Worm (Caenorhabditis elegans) whole organism, L2 larva: ENCODE results near the gene ddx-15.

Experiments used
- C34F6.9 ChIP-seq: fragments of 150-350 bp; optimal IDR thresholded peaks from 2 replicates; lab custom pipeline; 2014; ENCODE audit warnings: missing biosample characterization, missing genetic modification characterization
- F13H6.1 ChIP-seq: sonication (generic microtip); optimal IDR thresholded peaks from 2 replicates; lab custom pipeline; 2016; ENCODE audit warnings: missing genetic modification characterization, missing compliant biosample characterization
- ZK546.5 ChIP-seq: sonication (generic microtip); optimal IDR thresholded peaks from 2 replicates; lab custom pipeline; 2017; ENCODE audit warnings: missing biosample characterization, missing genetic modification characterization
- alr-1 ChIP-seq: fragments of 150-350 bp; optimal IDR thresholded peaks from 2 replicates; lab custom pipeline; 2014; ENCODE audit warnings: missing biosample characterization, missing genetic modification characterization
- aly-2 ChIP-seq: fragments of 150-350 bp; optimal IDR thresholded peaks from 2 replicates; lab custom pipeline; 2014; ENCODE audit warnings: missing biosample characterization, missing genetic modification characterization
- ama-1 ChIP-seq: fragments of 150-350 bp; optimal IDR thresholded peaks from 2 replicates; lab custom pipeline; 2018; ENCODE audit warnings: inconsistent platforms
- blmp-1 ChIP-seq: sonication (generic microtip); optimal IDR thresholded peaks from 2 replicates; lab custom pipeline; 2017; ENCODE audit warnings: missing genetic modification characterization, mild to moderate bottlenecking, missing compliant biosample characterization, antibody characterized with exemption, moderate library complexity; ENCODE audit not compliant: insufficient read depth
- crh-2 ChIP-seq: sonication (generic microtip); optimal IDR thresholded peaks from 2 replicates; lab custom pipeline; 2017; ENCODE audit warnings: missing biosample characterization, missing genetic modification characterization
- dmd-4 ChIP-seq: sonication (generic microtip); optimal IDR thresholded peaks from 2 replicates; lab custom pipeline; 2017; ENCODE audit warnings: missing biosample characterization, missing genetic modification characterization
- egl-27 ChIP-seq: sonication (generic microtip); optimal IDR thresholded peaks from 3 replicates; lab custom pipeline; 2017; ENCODE audit warnings: missing biosample characterization, missing genetic modification reagents, missing genetic modification characterization
- elt-3 ChIP-seq: sonication (generic microtip); optimal IDR thresholded peaks from 2 replicates; lab custom pipeline; 2017; ENCODE audit warnings: missing biosample characterization, missing genetic modification characterization
- fos-1 ChIP-seq: fragments of 150-350 bp; optimal IDR thresholded peaks from 2 replicates; lab custom pipeline; 2014; ENCODE audit warnings: missing biosample characterization, missing genetic modification characterization
- gmeb-1 ChIP-seq: fragments of 150-350 bp; optimal IDR thresholded peaks from 2 replicates; lab custom pipeline; 2014; ENCODE audit warnings: missing biosample characterization, missing genetic modification characterization
- lin-11 ChIP-seq: fragments of 150-350 bp; sonication (generic microtip); optimal IDR thresholded peaks from 2 replicates; lab custom pipeline; 2014; ENCODE audit warnings: missing biosample characterization, missing genetic modification characterization, inconsistent platforms, mixed read lengths
- lin-13 ChIP-seq: fragments of 150-350 bp; optimal IDR thresholded peaks from 2 replicates; lab custom pipeline; 2014; ENCODE audit warnings: missing biosample characterization, missing genetic modification reagents, missing genetic modification characterization
- lsy-2 ChIP-seq, 2 experiments: fragments of 150-350 bp in 1 of 2; sonication (generic microtip) in 1 of 2; optimal IDR thresholded peaks; 2 replicates each; lab custom pipeline; 2014 to 2017; ENCODE audit warnings: missing biosample characterization in 2 of 2, missing genetic modification characterization in 2 of 2
- mab-5 ChIP-seq: fragments of 150-350 bp; optimal IDR thresholded peaks from 2 replicates; lab custom pipeline; 2014; ENCODE audit warnings: missing biosample characterization, missing genetic modification characterization
- mbf-1 ChIP-seq: sonication (generic microtip); optimal IDR thresholded peaks from 2 replicates; lab custom pipeline; 2017; ENCODE audit warnings: missing biosample characterization, missing genetic modification characterization
- nhr-10 ChIP-seq: sonication (generic microtip); optimal IDR thresholded peaks from 2 replicates; lab custom pipeline; 2017; ENCODE audit warnings: missing biosample characterization, missing genetic modification characterization
- nhr-11 ChIP-seq: fragments of 150-350 bp; optimal IDR thresholded peaks from 2 replicates; lab custom pipeline; 2014; ENCODE audit warnings: missing biosample characterization, missing genetic modification characterization
- nhr-12 ChIP-seq: fragments of 150-350 bp; optimal IDR thresholded peaks from 2 replicates; lab custom pipeline; 2014; ENCODE audit warnings: missing biosample characterization, missing genetic modification characterization
- nhr-23 ChIP-seq: fragments of 150-350 bp; optimal IDR thresholded peaks from 2 replicates; lab custom pipeline; 2014; ENCODE audit warnings: missing biosample characterization, missing genetic modification reagents, missing genetic modification characterization
- nhr-237 ChIP-seq: fragments of 150-350 bp; optimal IDR thresholded peaks from 2 replicates; lab custom pipeline; 2014; ENCODE audit warnings: missing biosample characterization, missing genetic modification characterization
- nhr-77 ChIP-seq: fragments of 150-350 bp; optimal IDR thresholded peaks from 2 replicates; lab custom pipeline; 2014; ENCODE audit warnings: missing biosample characterization, missing genetic modification characterization
- peb-1 ChIP-seq: fragments of 150-350 bp; optimal IDR thresholded peaks from 2 replicates; lab custom pipeline; 2014; ENCODE audit warnings: missing biosample characterization, missing genetic modification characterization
- sem-4 ChIP-seq: fragments of 150-350 bp; optimal IDR thresholded peaks from 2 replicates; lab custom pipeline; 2014; ENCODE audit warnings: missing biosample characterization, missing genetic modification reagents, missing genetic modification characterization
- skn-1 ChIP-seq: sonication (generic microtip); optimal IDR thresholded peaks from 2 replicates; lab custom pipeline; 2017; ENCODE audit warnings: missing biosample characterization, missing genetic modification characterization
- sma-3 ChIP-seq: sonication (generic microtip); optimal IDR thresholded peaks from 2 replicates; lab custom pipeline; 2016; ENCODE audit warnings: missing genetic modification reagents, missing genetic modification characterization, missing compliant biosample characterization
- sma-9 ChIP-seq, 2 experiments: fragments of 150-350 bp in 1 of 2; sonication (generic microtip) in 1 of 2; optimal IDR thresholded peaks; 2 replicates each; lab custom pipeline; 2014 to 2016; ENCODE audit warnings: missing genetic modification characterization in 2 of 2, mild to moderate bottlenecking in 1 of 2, missing biosample characterization in 1 of 2, missing compliant biosample characterization in 1 of 2, missing genetic modification reagents in 1 of 2, moderate library complexity in 1 of 2
- snpc-4 ChIP-seq: fragments of 150-350 bp; optimal IDR thresholded peaks from 2 replicates; lab custom pipeline; 2014; ENCODE audit warnings: missing biosample characterization, missing genetic modification characterization
- unc-55 ChIP-seq: fragments of 150-350 bp; sonication (generic microtip); optimal IDR thresholded peaks from 3 replicates; lab custom pipeline; 2014; ENCODE audit warnings: missing biosample characterization, missing genetic modification reagents, missing genetic modification characterization
- unc-62 ChIP-seq: fragments of 150-350 bp; optimal IDR thresholded peaks from 2 replicates; lab custom pipeline; 2014; ENCODE audit warnings: missing biosample characterization, missing genetic modification reagents, missing genetic modification characterization
- zag-1 ChIP-seq: fragments of 150-350 bp; optimal IDR thresholded peaks from 2 replicates; lab custom pipeline; 2014; ENCODE audit warnings: missing biosample characterization, missing genetic modification characterization
- ztf-1 ChIP-seq: fragments of 200-800 bp; sonication (Bioruptor generic); conservative IDR thresholded peaks from 2 replicates; pipeline ENCODE4 v1.3.6; 2022; ENCODE audit warnings: missing genetic modification characterization, missing compliant biosample characterization
- ztf-4 ChIP-seq: fragments of 150-350 bp; optimal IDR thresholded peaks from 2 replicates; lab custom pipeline; 2014; ENCODE audit warnings: missing biosample characterization, missing genetic modification characterization

ddx-15 gene

DNA sequence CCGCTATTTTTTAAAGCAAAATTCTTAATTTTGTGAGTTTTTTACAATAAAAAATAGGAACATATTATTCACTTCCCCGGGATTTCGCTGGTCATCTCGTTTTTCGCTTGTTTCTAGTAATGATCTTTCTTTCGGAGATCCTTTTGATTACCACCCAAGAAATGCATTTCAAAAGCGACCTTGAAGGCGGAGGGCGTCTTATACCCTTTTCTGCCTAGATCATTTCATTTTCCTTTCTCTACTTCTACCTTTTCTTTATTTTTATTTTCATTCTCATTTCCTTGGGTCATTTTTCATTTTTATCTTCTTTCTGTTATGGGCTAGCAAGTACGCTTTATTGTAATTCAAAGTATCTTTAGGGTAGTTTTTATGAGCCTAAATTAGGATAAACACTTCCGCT, 28.7 kb upstream of the ddx-15 start:
- TF ChIP-seq peb-1 (tag; lab: Kevin White, UChicago) (no peak), ztf-4 (tag; lab: Kevin White, UChicago) (peak; percentile 4), sma-9 (GFP tag; optimal IDR thresholded peaks at IDR 0.05; lab: Kevin White, UChicago) (no peak), sma-9 (tag; optimal IDR thresholded peaks at IDR 0.05; lab: Kevin White, UChicago) (no peak), dmd-4 (tag; lab: Kevin White, UChicago) (no peak), nhr-237 (tag; lab: Kevin White, UChicago) (no peak)
- TF ChIP-seq, all 48 proteins: peak for 1

- TF ChIP-seq elt-3 (tag; lab: Kevin White, UChicago) = no peak
- no peak for TF ChIP-seq zag-1 (tag; lab: Kevin White, UChicago)
- TF ChIP-seq unc-62 (GFP tag; lab: Kevin White, UChicago) = no peak
- TF ChIP-seq ZK546.5 = no peak
- no peak for TF ChIP-seq blmp-1 (tag; lab: Kevin White, UChicago)
- no peak for TF ChIP-seq dmd-4 (tag; lab: Kevin White, UChicago)
- TF ChIP-seq lin-13 = no peak
- no peak for TF ChIP-seq nhr-23
- TF ChIP-seq F13H6.1 (tag; lab: Kevin White, UChicago) = no peak
- TF ChIP-seq nhr-237 (tag; lab: Kevin White, UChicago) = no peak
- TF ChIP-seq gmeb-1 (tag; lab: Kevin White, UChicago) = no peak
- TF ChIP-seq aly-2 (tag; lab: Kevin White, UChicago) = no peak
- no peak for TF ChIP-seq egl-27
- no peak for TF ChIP-seq skn-1 (tag; lab: Kevin White, UChicago)
Observed at ce11 chrIII:5615675-5616074, 24.2 kb upstream of the ddx-15 start.

ce11 chrIII:5614648-5615047, 23.1 kb upstream of the ddx-15 start, which contains the start of gene basl-1:
TSS of gene basl-1 (plus strand) at chrIII:5614948.
- TF ChIP-seq nhr-23 (no peak), nhr-11 (tag; lab: Kevin White, UChicago) (no peak), nhr-12 (tag; lab: Kevin White, UChicago) (no peak), ztf-1 (GFP tag; lab: Robert Waterston, UW) (no peak), aly-2 (tag; lab: Kevin White, UChicago) (no peak), peb-1 (tag; lab: Kevin White, UChicago) (no peak), nhr-10 (no peak), alr-1 (tag; lab: Kevin White, UChicago) (no peak), mbf-1 (no peak), crh-2 (tag; lab: Kevin White, UChicago) (no peak), snpc-4 (tag; lab: Kevin White, UChicago) (no peak), nhr-77 (no peak), C34F6.9 (tag; lab: Kevin White, UChicago) (no peak), nhr-237 (tag; lab: Kevin White, UChicago) (no peak), unc-62 (GFP tag; lab: Kevin White, UChicago) (no peak), lin-11 (no peak), sem-4 (tag; lab: Kevin White, UChicago) (no peak), zag-1 (tag; lab: Kevin White, UChicago) (no peak), lsy-2 (tag; optimal IDR thresholded peaks at IDR 0.05; lab: Kevin White, UChicago) (no peak)

ce11 chrIII:5611604-5612324, 20.2 kb upstream of the ddx-15 start, which contains the start of gene bas-1:
TSS of gene bas-1 (plus strand) at chrIII:5612274.
- TF ChIP-seq ZK546.5 (no peak), fos-1 (tag; lab: Kevin White, UChicago) (peak; percentile 53)

ce11 chrIII:5610276-5610675, 18.8 kb upstream of the ddx-15 start, which contains the start of gene C05D2.8:
TSS of gene C05D2.8 (minus strand) at chrIII:5610346.
- TF ChIP-seq sma-3 (GFP tag; lab: Kevin White, UChicago) (no peak), crh-2 (tag; lab: Kevin White, UChicago) (peak; percentile 6), mab-5 (tag; lab: Kevin White, UChicago) (no peak), ama-1 (lab: Kevin White, UChicago) (no peak), C34F6.9 (tag; lab: Kevin White, UChicago) (no peak), fos-1 (tag; lab: Kevin White, UChicago) (peak; percentile 69), unc-55 (GFP tag; lab: Kevin White, UChicago) (no peak), blmp-1 (tag; lab: Kevin White, UChicago) (no peak)
